Fruit fly (Drosophila melanogaster) whole organism, embryonic: ENCODE measurements around the gene CG34180.
A peak's percentile ranks its signal among the peaks of the same experiment; 100 is the strongest.

Experiments used
- Bgb ChIP-seq: fragments of 200-800 bp; sonication (Bioruptor generic); IDR thresholded peaks from 2 replicates; pipeline ENCODE4 v1.3.6; 2022; ENCODE audit warnings: missing biosample characterization, missing genetic modification characterization; ENCODE audit not compliant: partially characterized antibody
- CG10147 ChIP-seq: fragments of 200-800 bp; sonication (Bioruptor generic); optimal IDR thresholded peaks from 2 replicates; lab custom pipeline; 2019; ENCODE audit warnings: missing biosample characterization, mild to moderate bottlenecking, missing genetic modification characterization, moderate library complexity
- CG11456 ChIP-seq: fragments of 200-800 bp; sonication (Bioruptor generic); IDR thresholded peaks from 3 replicates; pipeline ENCODE4 v1.3.6; 2022; ENCODE audit warnings: missing biosample characterization, missing genetic modification characterization
- CG12155 ChIP-seq: fragments of 200-800 bp; sonication (Bioruptor generic); optimal IDR thresholded peaks from 3 replicates; lab custom pipeline; 2016; ENCODE audit warnings: missing biosample characterization, missing genetic modification characterization
- CG12236 ChIP-seq: fragments of 200-800 bp; sonication (Bioruptor generic); optimal IDR thresholded peaks from 2 replicates; lab custom pipeline; 2016; ENCODE audit warnings: missing biosample characterization, missing genetic modification characterization
- CG14710 ChIP-seq: fragments of 200-800 bp; sonication (Bioruptor generic); optimal IDR thresholded peaks from 3 replicates; lab custom pipeline; 2019; ENCODE audit warnings: missing biosample characterization, mild to moderate bottlenecking, missing genetic modification characterization, moderate library complexity
- CG2116 ChIP-seq: fragments of 200-800 bp; sonication (Bioruptor generic); optimal IDR thresholded peaks from 3 replicates; lab custom pipeline; 2018; ENCODE audit warnings: missing biosample characterization, mild to moderate bottlenecking, missing genetic modification characterization
- CG30403 ChIP-seq: fragments of 200-800 bp; sonication (Bioruptor generic); optimal IDR thresholded peaks from 3 replicates; lab custom pipeline; 2016; ENCODE audit warnings: missing biosample characterization, missing genetic modification characterization
- CG32772 ChIP-seq: fragments of 200-800 bp; sonication (Bioruptor generic); IDR thresholded peaks from 2 replicates; pipeline ENCODE4 v1.3.6; 2022; ENCODE audit warnings: missing biosample characterization, missing genetic modification characterization
- CG3847 ChIP-seq: fragments of 200-800 bp; sonication (Bioruptor generic); IDR thresholded peaks from 2 replicates; pipeline ENCODE4 v1.3.6; 2022; ENCODE audit warnings: missing biosample characterization, missing genetic modification characterization
- CG3995 ChIP-seq: fragments of 200-800 bp; sonication (Bioruptor generic); optimal IDR thresholded peaks from 3 replicates; lab custom pipeline; 2016; ENCODE audit warnings: missing biosample characterization, missing genetic modification characterization
- CG7372 ChIP-seq: fragments of 200-800 bp; sonication (Bioruptor generic); IDR thresholded peaks from 2 replicates; pipeline ENCODE4 v1.3.6; 2022; ENCODE audit warnings: missing biosample characterization, missing genetic modification characterization
- CG8290 ChIP-seq, 3 experiments: fragments of 200-800 bp; sonication (Bioruptor generic); optimal IDR thresholded peaks; 2 replicates each; lab custom pipeline; 2016 to 2019; ENCODE audit warnings: missing biosample characterization in 3 of 3, missing genetic modification characterization in 3 of 3, mild to moderate bottlenecking in 2 of 3, moderate library complexity in 1 of 3
- CHES-1-like ChIP-seq: fragments of 200-800 bp; sonication (Bioruptor generic); optimal IDR thresholded peaks from 2 replicates; lab custom pipeline; 2016; ENCODE audit warnings: missing biosample characterization, missing genetic modification characterization
- D19B ChIP-seq: fragments of 200-800 bp; sonication (Bioruptor generic); optimal IDR thresholded peaks from 2 replicates; lab custom pipeline; 2017; ENCODE audit warnings: missing biosample characterization, mild to moderate bottlenecking, missing genetic modification characterization
- Fer1 ChIP-seq: fragments of 200-800 bp; sonication (Bioruptor generic); optimal IDR thresholded peaks from 2 replicates; lab custom pipeline; 2017; ENCODE audit warnings: missing biosample characterization, mild to moderate bottlenecking, missing genetic modification characterization
- Hsf ChIP-seq: fragments of 200-800 bp; sonication (Bioruptor generic); optimal IDR thresholded peaks from 3 replicates; lab custom pipeline; 2016; ENCODE audit warnings: missing biosample characterization, missing genetic modification characterization
- Mrtf ChIP-seq: fragments of 200-800 bp; sonication (Bioruptor generic); IDR thresholded peaks from 3 replicates; pipeline ENCODE4 v1.3.6; 2022; ENCODE audit warnings: missing biosample characterization, missing genetic modification characterization
- NFAT ChIP-seq: fragments of 200-800 bp; sonication (Bioruptor generic); IDR thresholded peaks from 2 replicates; pipeline ENCODE4 v1.3.6; 2022; ENCODE audit warnings: missing biosample characterization, missing genetic modification characterization
- Nf-YB ChIP-seq: fragments of 200-800 bp; sonication (Bioruptor generic); optimal IDR thresholded peaks from 3 replicates; lab custom pipeline; 2019; ENCODE audit warnings: missing biosample characterization, mild to moderate bottlenecking, missing genetic modification characterization, moderate library complexity
- Oaz ChIP-seq: fragments of 200-800 bp; sonication (Bioruptor generic); IDR thresholded peaks from 2 replicates; pipeline ENCODE4 v1.3.6; 2022; ENCODE audit warnings: missing biosample characterization, missing genetic modification characterization
- Rx ChIP-seq: fragments of 200-800 bp; sonication (Bioruptor generic); IDR thresholded peaks from 2 replicates; pipeline ENCODE4 v1.3.6; 2022; ENCODE audit warnings: missing biosample characterization, missing genetic modification characterization
- Sox100B ChIP-seq: fragments of 200-800 bp; sonication (Bioruptor generic); optimal IDR thresholded peaks from 3 replicates; lab custom pipeline; 2018; ENCODE audit warnings: missing biosample characterization, mild to moderate bottlenecking, missing genetic modification characterization
- Xbp1 ChIP-seq: fragments of 200-800 bp; sonication (Bioruptor generic); optimal IDR thresholded peaks from 3 replicates; lab custom pipeline; 2016; ENCODE audit warnings: missing biosample characterization, mild to moderate bottlenecking, missing genetic modification characterization
- amos ChIP-seq: fragments of 200-800 bp; sonication (Bioruptor generic); IDR thresholded peaks from 2 replicates; pipeline ENCODE4 v1.3.6; 2022; ENCODE audit warnings: missing biosample characterization, missing genetic modification characterization; ENCODE audit not compliant: partially characterized antibody
- cg ChIP-seq: fragments of 200-800 bp; sonication (Bioruptor generic); optimal IDR thresholded peaks from 3 replicates; lab custom pipeline; 2019; ENCODE audit warnings: missing biosample characterization, mild to moderate bottlenecking, missing genetic modification characterization, moderate library complexity
- ci ChIP-seq: fragments of 200-800 bp; sonication (Bioruptor generic); IDR thresholded peaks from 3 replicates; pipeline ENCODE4 v1.3.6; 2022; ENCODE audit warnings: missing biosample characterization, missing genetic modification characterization
- croc ChIP-seq: fragments of 200-800 bp; sonication (Bioruptor generic); conservative IDR thresholded peaks from 3 replicates; pipeline ENCODE4 v1.3.6; 2022; ENCODE audit warnings: missing biosample characterization, missing genetic modification characterization
- crp ChIP-seq, 2 experiments: fragments of 200-800 bp; sonication (Bioruptor generic); optimal IDR thresholded peaks; 2 replicates in 1 of 2; 3 replicates in 1 of 2; lab custom pipeline; 2017; ENCODE audit warnings: missing biosample characterization in 2 of 2, missing genetic modification characterization in 2 of 2, mild to moderate bottlenecking in 1 of 2, moderate library complexity in 1 of 2
- danr ChIP-seq: fragments of 200-800 bp; sonication (Bioruptor generic); IDR thresholded peaks from 2 replicates; pipeline ENCODE4 v1.3.6; 2022; ENCODE audit warnings: missing biosample characterization, missing genetic modification characterization
- disco-r ChIP-seq: fragments of 200-800 bp; sonication (Bioruptor generic); optimal IDR thresholded peaks from 2 replicates; lab custom pipeline; 2016; ENCODE audit warnings: missing biosample characterization, missing genetic modification characterization
- dmrt11E ChIP-seq: fragments of 200-800 bp; sonication (Bioruptor generic); optimal IDR thresholded peaks from 3 replicates; lab custom pipeline; 2018; ENCODE audit warnings: missing biosample characterization, mild to moderate bottlenecking, missing genetic modification characterization, moderate library complexity
- dmrt99B ChIP-seq: fragments of 200-800 bp; sonication (Bioruptor generic); optimal IDR thresholded peaks from 2 replicates; lab custom pipeline; 2018; ENCODE audit warnings: missing biosample characterization, mild to moderate bottlenecking, missing genetic modification characterization, moderate library complexity
- ems ChIP-seq: fragments of 200-800 bp; sonication (Bioruptor generic); optimal IDR thresholded peaks from 3 replicates; lab custom pipeline; 2016; ENCODE audit warnings: missing biosample characterization, missing genetic modification characterization
- fru ChIP-seq: fragments of >200 bp; optimal IDR thresholded peaks from 2 replicates; lab custom pipeline; 2017
- gcm2 ChIP-seq: fragments of 200-800 bp; sonication (Bioruptor generic); optimal IDR thresholded peaks from 2 replicates; lab custom pipeline; 2016; ENCODE audit warnings: missing biosample characterization, missing genetic modification characterization
- gt ChIP-seq: fragments of 200-800 bp; sonication (Bioruptor generic); IDR thresholded peaks from 2 replicates; pipeline ENCODE4 v1.3.6; 2022; ENCODE audit warnings: missing biosample characterization, missing genetic modification characterization
- ind ChIP-seq: fragments of 200-800 bp; sonication (Bioruptor generic); optimal IDR thresholded peaks from 3 replicates; lab custom pipeline; 2016; ENCODE audit warnings: missing biosample characterization, missing genetic modification characterization
- jumu ChIP-seq: fragments of 200-800 bp; sonication (Bioruptor generic); optimal IDR thresholded peaks from 3 replicates; lab custom pipeline; 2016; ENCODE audit warnings: missing biosample characterization, missing genetic modification characterization
- kni ChIP-seq: fragments of 200-800 bp; sonication (Bioruptor generic); optimal IDR thresholded peaks from 3 replicates; lab custom pipeline; 2017; ENCODE audit warnings: mild to moderate bottlenecking, missing biosample characterization, missing genetic modification reagents, missing genetic modification characterization
- lbe ChIP-seq: fragments of 200-800 bp; sonication (Bioruptor generic); optimal IDR thresholded peaks from 2 replicates; lab custom pipeline; 2016; ENCODE audit warnings: missing biosample characterization, mild to moderate bottlenecking, missing genetic modification characterization
- lilli ChIP-seq: fragments of 200-800 bp; sonication (Bioruptor generic); optimal IDR thresholded peaks from 3 replicates; lab custom pipeline; 2016; ENCODE audit warnings: missing biosample characterization, missing genetic modification characterization
- mam ChIP-seq: fragments of 200-800 bp; sonication (Bioruptor generic); optimal IDR thresholded peaks from 3 replicates; lab custom pipeline; 2016; ENCODE audit warnings: missing biosample characterization, missing genetic modification characterization
- mirr ChIP-seq: fragments of 200-800 bp; sonication (Bioruptor generic); optimal IDR thresholded peaks from 3 replicates; lab custom pipeline; 2018; ENCODE audit warnings: missing biosample characterization, mild to moderate bottlenecking, missing genetic modification characterization
- odd ChIP-seq: fragments of 200-800 bp; sonication (Bioruptor generic); optimal IDR thresholded peaks from 2 replicates; lab custom pipeline; 2017; ENCODE audit warnings: missing biosample characterization, mild to moderate bottlenecking, missing genetic modification characterization
- rib ChIP-seq: fragments of 200-800 bp; sonication (Bioruptor generic); IDR thresholded peaks from 2 replicates; pipeline ENCODE4 v1.3.6; 2022; ENCODE audit warnings: missing biosample characterization, missing genetic modification characterization
- run ChIP-seq: fragments of 200-800 bp; sonication (Bioruptor generic); optimal IDR thresholded peaks from 3 replicates; lab custom pipeline; 2018; ENCODE audit warnings: missing biosample characterization, mild to moderate bottlenecking, missing genetic modification characterization
- seq ChIP-seq: fragments of 200-800 bp; sonication (Bioruptor generic); IDR thresholded peaks from 2 replicates; pipeline ENCODE4 v1.3.6; 2022; ENCODE audit warnings: missing biosample characterization, missing genetic modification characterization
- stwl ChIP-seq: fragments of 200-800 bp; sonication (Bioruptor generic); optimal IDR thresholded peaks from 3 replicates; lab custom pipeline; 2018; ENCODE audit warnings: missing biosample characterization, mild to moderate bottlenecking, missing genetic modification characterization, moderate library complexity
- tll ChIP-seq, 2 experiments: fragments of 200-800 bp in 1 of 2; fragments of >200 bp in 1 of 2; sonication (Bioruptor generic) in 1 of 2; optimal IDR thresholded peaks; 2 replicates each; lab custom pipeline; 2017 to 2019; ENCODE audit warnings: missing biosample characterization in 2 of 2, missing genetic modification characterization in 2 of 2, mild to moderate bottlenecking in 1 of 2, moderate library complexity in 1 of 2
- zfh1 ChIP-seq: fragments of 200-800 bp; sonication (Bioruptor generic); IDR thresholded peaks from 3 replicates; pipeline ENCODE4 v1.3.6; 2022; ENCODE audit warnings: missing biosample characterization, missing genetic modification characterization

The CG34180 gene

dm6 chr2L:6070656-6071231 is 10.4 kb downstream of the CG34180 start, which contains the start of the genes CG9154 and Kr-h2 (continued):
- TF ChIP-seq CG7372 (GFP tag; lab: Robert Waterston, UW) (no peak), CG12236 (GFP tag; lab: Kevin White, UChicago) (no peak), run (no peak), Bgb (peak; percentile 73), ci (GFP tag; lab: Robert Waterston, UW) (no peak), ems (GFP tag; lab: Kevin White, UChicago) (peak; percentile 1), ind (GFP tag; lab: Kevin White, UChicago) (no peak), rib (no peak), CHES-1-like (GFP tag; lab: Kevin White, UChicago) (peak; percentile 32), mam (peak; percentile 8), crp (GFP tag; optimal IDR thresholded peaks at IDR 0.05; lab: Kevin White, UChicago) (peak in 1 of 2 experiments; percentile 12), odd (GFP tag; lab: Kevin White, UChicago) (no peak), CG30403 (GFP tag; lab: Kevin White, UChicago) (peak; percentile 48), kni (peak; percentile 55), Fer1 (GFP tag; lab: Kevin White, UChicago) (peak; percentile 5), CG14710 (tag; lab: Kevin White, UChicago) (peak; percentile 69), stwl (tag; lab: Kevin White, UChicago) (peak; percentile 65), Sox100B (GFP tag; lab: Kevin White, UChicago) (peak; percentile 1), Nf-YB (no peak), lilli (peak; percentile 36), NFAT (GFP tag; lab: Robert Waterston, UW) (no peak), croc (GFP tag; lab: Robert Waterston, UW) (no peak), dmrt99B (tag; lab: Kevin White, UChicago) (peak; percentile 23), amos (GFP tag; lab: Robert Waterston, UW) (peak; percentile 75), gt (GFP tag; lab: Robert Waterston, UW) (no peak), CG8290 (GFP tag; optimal IDR thresholded peaks at IDR 0.05; lab: Kevin White, UChicago) (no peak), CG8290 (tag; optimal IDR thresholded peaks at IDR 0.05; lab: Kevin White, UChicago) (peak in 1 of 2 experiments; percentile 48), CG3847 (GFP tag; lab: Robert Waterston, UW) (peak; percentile 28; the same call in 1 of the 2 replicates), Xbp1 (GFP tag; lab: Kevin White, UChicago) (peak; percentile 81), CG32772 (GFP tag; lab: Robert Waterston, UW) (no peak), disco-r (GFP tag; lab: Kevin White, UChicago) (no peak), gcm2 (GFP tag; lab: Kevin White, UChicago) (no peak), Rx (GFP tag; lab: Robert Waterston, UW) (no peak), fru (lab: Kevin White, UChicago) (no peak), Oaz (no peak), mirr (GFP tag; lab: Kevin White, UChicago) (peak; percentile 24), jumu (GFP tag; lab: Kevin White, UChicago) (no peak), Hsf (peak; percentile 32), D19B (peak; percentile 25), zfh1 (GFP tag; lab: Robert Waterston, UW) (no peak), Mrtf (GFP tag; lab: Robert Waterston, UW) (no peak), lbe (no peak), CG10147 (GFP tag; lab: Kevin White, UChicago) (no peak), CG3995 (GFP tag; lab: Kevin White, UChicago) (peak; percentile 3), dmrt11E (tag; lab: Kevin White, UChicago) (peak; percentile 11), CG12155 (GFP tag; lab: Kevin White, UChicago) (peak; percentile 23), cg (GFP tag; lab: Kevin White, UChicago) (no peak), CG11456 (no peak), CG2116 (peak; percentile 98), danr (GFP tag; lab: Robert Waterston, UW) (no peak), seq (GFP tag; lab: Robert Waterston, UW) (no peak), tll (GFP tag; optimal IDR thresholded peaks at IDR 0.05; lab: Kevin White, UChicago) (no peak)
